Fruit fly (Drosophila melanogaster) whole organism, embryonic: Measurements from ENCODE around the gene CG8236.

Experiments
- Blimp-1 ChIP-seq: fragments of 200-800 bp; sonication (Bioruptor generic); optimal IDR thresholded peaks from 3 replicates; lab custom pipeline; 2018; ENCODE audit warnings: missing biosample characterization, missing genetic modification characterization, mild to moderate bottlenecking, moderate library complexity, missing genetic modification reagents
- CG10959 ChIP-seq: fragments of 200-800 bp; sonication (Bioruptor generic); IDR thresholded peaks from 2 replicates; pipeline ENCODE4 v1.3.6; 2022; ENCODE audit warnings: missing biosample characterization, missing genetic modification characterization
- CG12219 ChIP-seq: fragments of 200-800 bp; sonication (Bioruptor generic); optimal IDR thresholded peaks from 3 replicates; lab custom pipeline; 2018; ENCODE audit warnings: missing biosample characterization, mild to moderate bottlenecking, missing genetic modification characterization
- CG12236 ChIP-seq: fragments of 200-800 bp; sonication (Bioruptor generic); optimal IDR thresholded peaks from 2 replicates; lab custom pipeline; 2016; ENCODE audit warnings: missing biosample characterization, missing genetic modification characterization
- CG13123 ChIP-seq: fragments of 200-800 bp; sonication (Bioruptor generic); optimal IDR thresholded peaks from 2 replicates; lab custom pipeline; 2016; ENCODE audit warnings: missing biosample characterization, missing genetic modification characterization
- CG14014 ChIP-seq: fragments of 200-800 bp; sonication (Bioruptor generic); IDR thresholded peaks from 2 replicates; pipeline ENCODE4 v1.3.6; 2022; ENCODE audit warnings: missing biosample characterization, missing genetic modification characterization
- CG14667 ChIP-seq: fragments of 200-800 bp; sonication (Bioruptor generic); IDR thresholded peaks from 2 replicates; pipeline ENCODE4 v1.3.6; 2022; ENCODE audit warnings: missing biosample characterization, missing genetic modification characterization
- CG15073 ChIP-seq: fragments of 200-800 bp; sonication (Bioruptor generic); optimal IDR thresholded peaks from 2 replicates; lab custom pipeline; 2016; ENCODE audit warnings: missing biosample characterization, missing genetic modification characterization
- CG2202 ChIP-seq: fragments of 200-800 bp; sonication (Bioruptor generic); optimal IDR thresholded peaks from 2 replicates; lab custom pipeline; 2018; ENCODE audit warnings: missing biosample characterization, mild to moderate bottlenecking, missing genetic modification characterization
- CG32772 ChIP-seq: fragments of 200-800 bp; sonication (Bioruptor generic); IDR thresholded peaks from 2 replicates; pipeline ENCODE4 v1.3.6; 2022; ENCODE audit warnings: missing biosample characterization, missing genetic modification characterization
- CG3995 ChIP-seq: fragments of 200-800 bp; sonication (Bioruptor generic); optimal IDR thresholded peaks from 3 replicates; lab custom pipeline; 2016; ENCODE audit warnings: missing biosample characterization, missing genetic modification characterization
- CG4282 ChIP-seq: fragments of 200-800 bp; sonication (Bioruptor generic); optimal IDR thresholded peaks from 2 replicates; lab custom pipeline; 2016; ENCODE audit warnings: missing biosample characterization, missing genetic modification characterization
- CG4360 ChIP-seq: fragments of 200-800 bp; sonication (Bioruptor generic); IDR thresholded peaks from 2 replicates; pipeline ENCODE4 v1.3.6; 2022; ENCODE audit warnings: missing biosample characterization, missing genetic modification characterization
- CG4424 ChIP-seq: fragments of 200-800 bp; sonication (Bioruptor generic); optimal IDR thresholded peaks from 3 replicates; lab custom pipeline; 2016; ENCODE audit warnings: missing biosample characterization, missing genetic modification characterization
- CG5953 ChIP-seq: fragments of 200-800 bp; sonication (Bioruptor generic); IDR thresholded peaks from 2 replicates; pipeline ENCODE4 v1.3.6; 2022; ENCODE audit warnings: missing biosample characterization, missing genetic modification characterization
- CG6254 ChIP-seq: fragments of 200-800 bp; sonication (Bioruptor generic); optimal IDR thresholded peaks from 3 replicates; lab custom pipeline; 2017; ENCODE audit warnings: mild to moderate bottlenecking, missing biosample characterization, missing genetic modification reagents, missing genetic modification characterization
- CG6791 ChIP-seq: fragments of 200-800 bp; sonication (Bioruptor generic); IDR thresholded peaks from 3 replicates; pipeline ENCODE4 v1.3.6; 2022; ENCODE audit warnings: missing biosample characterization, missing genetic modification characterization; ENCODE audit not compliant: partially characterized antibody
- CG8478 ChIP-seq: fragments of >200 bp; optimal IDR thresholded peaks from 2 replicates; lab custom pipeline; 2018
- CG9876 ChIP-seq: fragments of 200-800 bp; sonication (Bioruptor generic); optimal IDR thresholded peaks from 2 replicates; lab custom pipeline; 2016; ENCODE audit warnings: missing biosample characterization, missing genetic modification characterization
- Dek ChIP-seq: fragments of 200-800 bp; sonication (Bioruptor generic); optimal IDR thresholded peaks from 3 replicates; lab custom pipeline; 2019; ENCODE audit warnings: missing biosample characterization, mild to moderate bottlenecking, missing genetic modification characterization, moderate library complexity
- Eip74EF ChIP-seq, 2 experiments: fragments of 200-800 bp in 1 of 2; fragments of >200 bp in 1 of 2; sonication (Bioruptor generic) in 1 of 2; optimal IDR thresholded peaks; 2 replicates each; lab custom pipeline; 2017 to 2019; ENCODE audit warnings: missing biosample characterization in 2 of 2, missing genetic modification characterization in 2 of 2, mild to moderate bottlenecking in 1 of 2, moderate library complexity in 1 of 2
- HLH3B ChIP-seq: fragments of 200-800 bp; sonication (Bioruptor generic); IDR thresholded peaks from 2 replicates; pipeline ENCODE4 v1.3.6; 2022; ENCODE audit warnings: missing biosample characterization, missing genetic modification characterization
- HLH54F ChIP-seq: fragments of 200-800 bp; sonication (Bioruptor generic); optimal IDR thresholded peaks from 3 replicates; lab custom pipeline; 2016; ENCODE audit warnings: missing biosample characterization, missing genetic modification characterization
- Hr39 ChIP-seq: fragments of >200 bp; optimal IDR thresholded peaks from 2 replicates; lab custom pipeline; 2017
- Jarid2 ChIP-seq: fragments of 200-800 bp; sonication (Bioruptor generic); optimal IDR thresholded peaks from 3 replicates; lab custom pipeline; 2017; ENCODE audit warnings: mild to moderate bottlenecking, missing biosample characterization, missing genetic modification reagents, missing genetic modification characterization
- MBD-R2 ChIP-seq: fragments of 200-800 bp; sonication (Bioruptor generic); IDR thresholded peaks from 2 replicates; pipeline ENCODE4 v1.3.6; 2022; ENCODE audit warnings: missing biosample characterization, missing genetic modification characterization
- Mad ChIP-seq: fragments of 200-800 bp; sonication (Bioruptor generic); optimal IDR thresholded peaks from 2 replicates; lab custom pipeline; 2016; ENCODE audit warnings: missing biosample characterization, missing genetic modification characterization
- Med ChIP-seq: fragments of 200-800 bp; sonication (Bioruptor generic); peaks from one replicate; lab custom pipeline; 2016; ENCODE audit warnings: missing biosample characterization, missing genetic modification characterization, mild to moderate bottlenecking, inconsistent platforms, moderate library complexity
- Myb ChIP-seq: fragments of 200-800 bp; sonication (Bioruptor generic); optimal IDR thresholded peaks from 2 replicates; lab custom pipeline; 2016; ENCODE audit warnings: missing biosample characterization, missing genetic modification characterization
- Nf-YB ChIP-seq: fragments of 200-800 bp; sonication (Bioruptor generic); optimal IDR thresholded peaks from 3 replicates; lab custom pipeline; 2019; ENCODE audit warnings: missing biosample characterization, mild to moderate bottlenecking, missing genetic modification characterization, moderate library complexity
- Ptx1 ChIP-seq: fragments of 200-800 bp; sonication (Bioruptor generic); IDR thresholded peaks from 2 replicates; pipeline ENCODE4 v1.3.6; 2022; ENCODE audit warnings: missing biosample characterization, missing genetic modification characterization
- Taf1 ChIP-seq: fragments of 200-800 bp; sonication (Bioruptor generic); IDR thresholded peaks from 2 replicates; pipeline ENCODE4 v1.3.6; 2022; ENCODE audit warnings: missing biosample characterization, missing genetic modification characterization
- az2 ChIP-seq: fragments of 200-800 bp; sonication (Bioruptor generic); optimal IDR thresholded peaks from 3 replicates; lab custom pipeline; 2016; ENCODE audit warnings: missing biosample characterization, missing genetic modification characterization
- chm ChIP-seq: fragments of 200-800 bp; sonication (Bioruptor generic); IDR thresholded peaks from 2 replicates; pipeline ENCODE4 v1.3.6; 2022; ENCODE audit warnings: missing biosample characterization, missing genetic modification characterization
- h ChIP-seq: fragments of >200 bp; optimal IDR thresholded peaks from 2 replicates; lab custom pipeline; 2017
- ham ChIP-seq: fragments of 200-800 bp; sonication (Bioruptor generic); IDR thresholded peaks from 2 replicates; pipeline ENCODE4 v1.3.6; 2022; ENCODE audit warnings: missing biosample characterization, missing genetic modification characterization
- kah ChIP-seq: fragments of 200-800 bp; sonication (Bioruptor generic); optimal IDR thresholded peaks from 2 replicates; lab custom pipeline; 2018; ENCODE audit warnings: missing biosample characterization, mild to moderate bottlenecking, missing genetic modification characterization
- ken ChIP-seq: fragments of 200-800 bp; sonication (Bioruptor generic); IDR thresholded peaks from 3 replicates; pipeline ENCODE4 v1.3.6; 2022; ENCODE audit warnings: missing biosample characterization, missing genetic modification characterization
- nerfin-2 ChIP-seq: fragments of 200-800 bp; sonication (Bioruptor generic); IDR thresholded peaks from 2 replicates; pipeline ENCODE4 v1.3.6; 2022; ENCODE audit warnings: missing biosample characterization, missing genetic modification characterization; ENCODE audit not compliant: partially characterized antibody
- oc ChIP-seq: fragments of 200-800 bp; sonication (Bioruptor generic); optimal IDR thresholded peaks from 2 replicates; lab custom pipeline; 2018; ENCODE audit warnings: missing biosample characterization, mild to moderate bottlenecking, missing genetic modification characterization, moderate library complexity
- pb ChIP-seq: fragments of 200-800 bp; sonication (Bioruptor generic); optimal IDR thresholded peaks from 3 replicates; lab custom pipeline; 2016; ENCODE audit warnings: missing biosample characterization, missing genetic modification characterization
- sens ChIP-seq: fragments of 200-800 bp; sonication (Bioruptor generic); peaks from one replicate; lab custom pipeline; 2016; ENCODE audit warnings: missing biosample characterization, missing genetic modification characterization
- sim ChIP-seq: fragments of 200-800 bp; sonication (Bioruptor generic); IDR thresholded peaks from 2 replicates; pipeline ENCODE4 v1.3.6; 2022; ENCODE audit warnings: missing biosample characterization, missing genetic modification characterization
- sisA ChIP-seq: fragments of 200-800 bp; sonication (Bioruptor generic); IDR thresholded peaks from 2 replicates; pipeline ENCODE4 v1.3.6; 2022; ENCODE audit warnings: missing biosample characterization, missing genetic modification characterization
- stwl ChIP-seq: fragments of 200-800 bp; sonication (Bioruptor generic); optimal IDR thresholded peaks from 3 replicates; lab custom pipeline; 2018; ENCODE audit warnings: missing biosample characterization, mild to moderate bottlenecking, missing genetic modification characterization, moderate library complexity
- tap ChIP-seq: fragments of 200-800 bp; optimal IDR thresholded peaks from 3 replicates; lab custom pipeline; 2019; ENCODE audit warnings: missing biosample characterization, mild to moderate bottlenecking, missing genetic modification characterization, moderate library complexity
- toy ChIP-seq: fragments of 200-800 bp; sonication (Bioruptor generic); IDR thresholded peaks from 2 replicates; pipeline ENCODE4 v1.3.6; 2022; ENCODE audit warnings: missing biosample characterization, missing genetic modification characterization
- tx ChIP-seq: fragments of 200-800 bp; sonication (Bioruptor generic); optimal IDR thresholded peaks from 2 replicates; lab custom pipeline; 2016; ENCODE audit warnings: missing biosample characterization, missing genetic modification characterization
- vvl ChIP-seq: fragments of 200-800 bp; sonication (Bioruptor generic); IDR thresholded peaks from 2 replicates; pipeline ENCODE4 v1.3.6; 2022; ENCODE audit warnings: missing biosample characterization, missing genetic modification characterization
- wek ChIP-seq: fragments of 200-800 bp; sonication (Bioruptor generic); optimal IDR thresholded peaks from 3 replicates; lab custom pipeline; 2018; ENCODE audit warnings: missing biosample characterization, mild to moderate bottlenecking, missing genetic modification characterization, moderate library complexity

The CG8236 gene

dm6 chr3R:8741248-8741647 lies 27.9 kb upstream of the CG8236 start (continued):
- TF ChIP-seq CG4360 (no peak), h (lab: Kevin White, UChicago) (no peak), CG12219 (GFP tag; lab: Kevin White, UChicago) (no peak), CG3995 (GFP tag; lab: Kevin White, UChicago) (no peak), kah (no peak), Myb (GFP tag; lab: Kevin White, UChicago) (no peak), Eip74EF (GFP tag; optimal IDR thresholded peaks at IDR 0.05; lab: Kevin White, UChicago) (peak in 1 of 2 experiments; percentile 46)

- TF ChIP-seq Med (GFP tag; lab: Kevin White, UChicago) (peak; percentile 12), oc (peak; percentile 55), wek (no peak), nerfin-2 (no peak), CG12236 (GFP tag; lab: Kevin White, UChicago) (no peak), sens (peak; percentile 58), sisA (GFP tag; lab: Robert Waterston, UW) (0 out of 2 replicates have a peak, but pooled peaks have one; percentile 4), Blimp-1 (peak; percentile 56), chm (GFP tag; lab: Robert Waterston, UW) (0 out of 2 replicates have a peak, but pooled peaks have one; percentile 13), CG6254 (GFP tag; lab: Kevin White, UChicago) (no peak), CG5953 (no peak), vvl (GFP tag; lab: Robert Waterston, UW) (0 out of 2 replicates have a peak, but pooled peaks have one; percentile 7), ken (GFP tag; lab: Robert Waterston, UW) (0 out of 3 replicates have a peak, but pooled peaks have one; percentile 35), CG4424 (GFP tag; lab: Kevin White, UChicago) (no peak), HLH3B (GFP tag; lab: Robert Waterston, UW) (peak; percentile 29; the same call in 1 of the 2 replicates)
- TF ChIP-seq, all 482 proteins: peak for 9
Measured at dm6 chr3R:8741941-8742340, 27.3 kb upstream of the CG8236 start.

dm6 chr3R:8742661-8743060 lies 26.5 kb upstream of the CG8236 start:
- TF ChIP-seq HLH54F = no peak
- no peak for TF ChIP-seq toy (GFP tag; lab: Robert Waterston, UW)
- TF ChIP-seq CG14667 (GFP tag; lab: Robert Waterston, UW) = no peak
- TF ChIP-seq tap (tag; lab: Kevin White, UChicago) = no peak
- TF ChIP-seq, all 482 proteins: peak for 0

dm6 chr3R:8744198-8744597 lies 25.0 kb upstream of the CG8236 start:
- TF ChIP-seq CG6791 (GFP tag; lab: Robert Waterston, UW) (no peak), CG14014 (GFP tag; lab: Robert Waterston, UW) (no peak; the same call in 1 of the 2 replicates), pb (GFP tag; lab: Kevin White, UChicago) (no peak), sim (no peak), CG15073 (GFP tag; lab: Kevin White, UChicago) (no peak), CG10959 (GFP tag; lab: Robert Waterston, UW) (no peak), CG32772 (0 out of 2 replicates have a peak, but pooled peaks have one; percentile 44), CG2202 (tag; lab: Kevin White, UChicago) (no peak), tx (GFP tag; lab: Kevin White, UChicago) (no peak), CG8478 (lab: Kevin White, UChicago) (no peak), Taf1 (GFP tag; lab: Robert Waterston, UW) (0 out of 2 replicates have a peak, but pooled peaks have one; percentile 15), Mad (peak; percentile 35), Ptx1 (GFP tag; lab: Robert Waterston, UW) (peak; percentile 77), ham (GFP tag; lab: Robert Waterston, UW) (no peak), CG13123 (GFP tag; lab: Kevin White, UChicago) (no peak), CG9876 (GFP tag; lab: Kevin White, UChicago) (no peak), Jarid2 (GFP tag; lab: Kevin White, UChicago) (no peak), Hr39 (lab: Kevin White, UChicago) (no peak), CG4282 (GFP tag; lab: Kevin White, UChicago) (no peak), Dek (no peak), stwl (tag; lab: Kevin White, UChicago) (no peak), MBD-R2 (GFP tag; lab: Robert Waterston, UW) (no peak), Nf-YB (GFP tag; lab: Kevin White, UChicago) (no peak), az2 (peak; percentile 34)
